Fruit fly (Drosophila melanogaster): Measurements from ENCODE around the gene Pi3K68D.

The Pi3K68D gene

DNA sequence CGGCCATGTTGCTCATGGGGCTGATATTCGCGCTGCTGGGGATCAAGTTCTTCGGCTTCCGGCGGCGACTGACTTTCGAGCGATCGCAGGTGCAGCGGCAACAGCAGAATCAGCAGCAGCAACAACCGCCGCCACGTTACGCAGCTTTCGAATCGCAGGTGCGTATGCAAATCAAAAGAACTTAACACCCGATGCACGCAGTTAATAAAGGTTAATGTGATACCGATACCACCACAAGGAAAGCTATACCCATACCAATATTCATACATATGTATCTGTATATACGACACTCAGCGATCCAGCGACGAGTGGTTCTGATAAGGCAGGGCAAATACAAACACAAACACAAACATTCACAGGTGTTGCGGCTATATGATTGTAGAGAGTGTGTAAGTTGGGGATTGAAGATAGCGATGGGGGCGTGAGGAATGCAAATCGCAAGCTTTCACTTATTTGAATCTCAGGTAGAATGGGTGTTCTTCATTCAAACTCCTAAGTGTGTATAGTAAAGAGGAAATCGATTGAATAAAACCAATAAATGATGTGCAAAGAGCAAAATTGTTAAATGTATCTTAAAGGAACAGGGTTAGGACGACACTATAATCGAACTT is 12.4 kb downstream of the Pi3K68D start:
- no peak for TF ChIP-seq Blimp-1 (GFP tag; optimal IDR thresholded peaks at IDR 0.05)
- no peak for TF ChIP-seq Sox102F (GFP tag; optimal IDR thresholded peaks at IDR 0.05)
- peak; percentile 41 for TF ChIP-seq vri (GFP tag; optimal IDR thresholded peaks at IDR 0.05)
- no peak for TF ChIP-seq topi (GFP tag; optimal IDR thresholded peaks at IDR 0.05)
- no peak for TF ChIP-seq salr (GFP tag; optimal IDR thresholded peaks at IDR 0.05)
- peak; percentile 87 for TF ChIP-seq svp (GFP tag)
- TF ChIP-seq CG32006 (GFP tag; optimal IDR thresholded peaks at IDR 0.05), result no peak

DNA sequence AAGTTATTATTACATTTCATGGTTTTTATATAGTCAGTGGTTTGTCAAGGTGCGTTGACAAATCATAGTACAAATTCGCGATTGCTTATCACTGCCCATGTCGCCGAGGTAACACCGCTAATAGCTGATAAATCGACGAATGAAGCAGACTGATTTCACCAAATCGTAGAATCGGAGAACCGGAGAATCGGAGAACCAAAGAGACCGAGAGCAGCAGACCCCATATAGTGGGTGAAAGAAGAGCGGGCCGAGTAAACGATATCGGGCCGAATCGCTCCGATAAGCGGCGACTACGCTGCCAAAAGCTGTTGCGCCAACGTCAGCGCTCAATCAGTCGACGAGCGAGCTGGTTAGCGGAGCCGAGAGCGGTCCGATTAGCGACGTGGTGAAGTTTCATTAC is 13.1 kb downstream of the Pi3K68D start, which contains the start of gene CG14131:
Gene CG14131, plus strand, starts transcription at position 343 of the 400 bp plus-strand sequence.
- TF ChIP-seq Lpt (GFP tag; optimal IDR thresholded peaks at IDR 0.05), result no peak
- TF ChIP-seq Sox14 (GFP tag; optimal IDR thresholded peaks at IDR 0.05), result peak; percentile 17
- peak; percentile 78 for TF ChIP-seq vri (GFP tag; optimal IDR thresholded peaks at IDR 0.05)
- no peak for TF ChIP-seq topi (GFP tag; optimal IDR thresholded peaks at IDR 0.05)

DNA sequence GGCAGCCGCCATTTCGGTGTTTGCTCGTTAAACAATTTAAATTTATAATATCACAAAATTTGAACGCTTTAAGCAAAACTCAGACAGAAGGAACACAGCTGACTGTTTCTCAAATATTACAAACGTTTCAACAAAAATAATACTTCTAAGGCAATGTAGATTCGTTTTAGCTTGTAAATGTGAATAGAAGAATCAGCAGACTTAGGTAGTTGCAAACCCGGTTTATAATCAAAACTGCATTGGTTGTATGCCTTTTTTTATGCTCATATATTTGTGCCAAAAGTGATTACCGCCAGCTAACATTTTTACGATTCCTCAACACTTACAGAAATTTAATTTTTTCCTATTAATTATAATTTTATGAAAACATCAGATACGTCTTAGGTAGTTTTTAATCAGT is 15.4 kb downstream of the Pi3K68D start, which contains the start of gene Tim13:
Gene Tim13, minus strand, starts transcription at position 101 of the 400 bp plus-strand sequence.
- TF ChIP-seq fkh (GFP tag; optimal IDR thresholded peaks at IDR 0.05) (no peak), OdsH (GFP tag; optimal IDR thresholded peaks at IDR 0.05) (no peak), lz (GFP tag; optimal IDR thresholded peaks at IDR 0.05) (no peak), Lpt (GFP tag; optimal IDR thresholded peaks at IDR 0.05) (no peak), Ets21C (GFP tag; optimal IDR thresholded peaks at IDR 0.05) (no peak), Eip75B (GFP tag; optimal IDR thresholded peaks at IDR 0.05) (no peak), CG1621 (tag; optimal IDR thresholded peaks at IDR 0.05) (no peak), dac (GFP tag; optimal IDR thresholded peaks at IDR 0.05) (no peak), CG3919 (GFP tag; optimal IDR thresholded peaks at IDR 0.05) (no peak)

DNA sequence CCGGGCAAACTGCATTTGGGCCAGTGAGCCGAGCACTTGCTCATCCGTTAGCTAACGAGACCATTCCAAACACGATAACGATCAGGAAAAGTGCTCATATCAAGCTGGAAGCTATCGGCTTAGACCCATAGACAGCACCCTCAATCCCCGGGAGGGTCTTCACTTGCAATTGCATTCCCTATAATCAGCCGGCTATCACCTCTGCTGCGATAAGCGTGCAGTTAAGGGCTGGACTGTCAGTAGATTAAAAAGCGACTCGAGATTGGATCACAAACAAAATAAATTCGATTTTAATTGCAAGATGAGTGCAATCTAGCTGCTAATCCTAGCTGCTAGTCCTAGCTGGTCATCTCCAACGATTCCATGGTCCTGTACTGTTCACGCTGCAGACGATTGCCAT is 16.0 kb downstream of the Pi3K68D start:
- peak; percentile 77 for TF ChIP-seq svp (GFP tag)
- TF ChIP-seq CG32006 (GFP tag; optimal IDR thresholded peaks at IDR 0.05), result no peak

DNA sequence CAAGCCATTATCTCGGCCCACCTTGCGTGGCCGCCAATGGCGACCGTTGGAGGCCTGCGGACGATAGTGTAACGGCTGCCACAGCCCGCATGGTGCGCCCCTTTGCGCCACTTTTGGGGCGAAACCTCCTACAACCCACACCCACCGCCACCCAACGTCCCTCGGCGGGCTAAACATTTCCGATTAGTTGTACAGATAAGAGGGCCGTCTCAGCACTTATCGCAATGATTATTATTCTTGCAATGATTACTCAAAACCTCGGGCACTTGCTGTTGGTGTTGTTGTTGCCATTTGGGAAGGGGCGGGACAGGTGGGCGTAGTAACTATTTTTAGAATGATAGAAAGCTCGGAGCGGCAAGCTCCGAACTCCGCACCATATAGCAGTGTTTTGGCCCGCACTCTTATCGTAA is 17.2 kb downstream of the Pi3K68D start:
- TF ChIP-seq CG11294 (GFP tag; IDR thresholded peaks at IDR 0.05), result no peak
- no peak for TF ChIP-seq CG6854 (GFP tag; optimal IDR thresholded peaks at IDR 0.05)
- no peak for TF ChIP-seq svp (GFP tag)
- no peak for TF ChIP-seq Smox (GFP tag; optimal IDR thresholded peaks at IDR 0.05)
- TF ChIP-seq vri (GFP tag; optimal IDR thresholded peaks at IDR 0.05), result peak; percentile 77

DNA sequence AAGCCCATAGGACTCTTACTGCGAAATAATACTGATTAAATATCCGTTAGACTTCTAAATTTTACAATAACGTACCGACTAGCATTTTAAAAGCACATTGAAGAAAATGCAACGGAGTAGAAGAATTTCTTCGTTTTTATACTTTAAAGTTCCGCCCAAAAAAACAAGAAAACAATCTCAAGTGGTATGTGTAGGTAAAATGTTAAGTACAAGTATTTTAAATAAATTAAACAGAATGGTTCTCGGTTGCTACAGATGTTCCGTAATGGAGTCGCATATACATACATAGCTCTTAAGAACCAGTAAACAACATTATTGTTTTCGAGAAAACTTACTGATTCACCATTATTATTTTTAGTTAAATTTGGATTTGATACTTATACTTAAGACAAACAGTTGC is 17.8 kb downstream of the Pi3K68D start, which contains the start of gene Muc68D:
Gene Muc68D, minus strand, starts transcription at position 101 of the 400 bp plus-strand sequence.
- TF ChIP-seq CG16779 (tag; optimal IDR thresholded peaks at IDR 0.05) (no peak), topi (GFP tag; optimal IDR thresholded peaks at IDR 0.05) (no peak), lz (GFP tag; optimal IDR thresholded peaks at IDR 0.05) (no peak), CG11762 (GFP tag; optimal IDR thresholded peaks at IDR 0.05; ENCODE audit: insufficient read depth) (no peak), Ets96B (tag; optimal IDR thresholded peaks at IDR 0.05) (no peak), CG1621 (tag; optimal IDR thresholded peaks at IDR 0.05) (no peak), Lpt (GFP tag; optimal IDR thresholded peaks at IDR 0.05) (no peak), CG8319 (GFP tag; optimal IDR thresholded peaks at IDR 0.05) (no peak), CG7368 (GFP tag; optimal IDR thresholded peaks at IDR 0.05) (no peak), Hr4 (GFP tag; optimal IDR thresholded peaks at IDR 0.05) (no peak)

DNA sequence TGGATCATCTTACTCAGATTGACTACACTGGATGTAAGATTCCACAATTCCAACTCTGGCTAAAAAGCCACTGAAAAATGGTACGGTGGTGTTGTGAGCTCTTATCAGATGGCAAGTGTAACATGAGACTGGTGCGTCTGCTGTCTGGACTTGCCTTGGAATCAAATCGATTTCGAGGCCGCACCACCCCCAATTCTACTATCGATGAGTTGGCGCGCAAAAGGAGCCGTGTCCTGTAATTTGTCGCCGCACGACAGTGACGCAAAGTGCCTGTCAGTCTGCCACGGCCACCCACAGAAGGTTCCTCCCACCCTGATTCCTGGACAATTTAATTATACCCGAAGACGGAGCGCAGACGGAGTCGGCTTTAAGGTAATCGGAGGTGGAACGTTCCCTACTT is 23.2 kb downstream of the Pi3K68D start:
- no peak for TF ChIP-seq dac (GFP tag; optimal IDR thresholded peaks at IDR 0.05)
- TF ChIP-seq dsx (GFP tag; optimal IDR thresholded peaks at IDR 0.05; ENCODE audit: poor library complexity, severe bottlenecking), result no peak
- no peak for TF ChIP-seq topi (GFP tag; optimal IDR thresholded peaks at IDR 0.05)
- TF ChIP-seq CG6792 (GFP tag; optimal IDR thresholded peaks at IDR 0.05), result no peak
- no peak for TF ChIP-seq Ets96B (tag; optimal IDR thresholded peaks at IDR 0.05)
- TF ChIP-seq CG6854 (GFP tag; optimal IDR thresholded peaks at IDR 0.05), result no peak
- TF ChIP-seq ss (GFP tag; optimal IDR thresholded peaks at IDR 0.05), result no peak
- TF ChIP-seq salr (GFP tag; optimal IDR thresholded peaks at IDR 0.05), result no peak
- no peak for TF ChIP-seq Hr39 (GFP tag; optimal IDR thresholded peaks at IDR 0.05)
- no peak for TF ChIP-seq CG6808 (GFP tag; optimal IDR thresholded peaks at IDR 0.05)
- TF ChIP-seq lz (GFP tag; optimal IDR thresholded peaks at IDR 0.05), result no peak
- TF ChIP-seq CG15336 (GFP tag; IDR thresholded peaks at IDR 0.05), result no peak
